Fruit fly (Drosophila melanogaster) whole organism, pupa: ENCODE measurements around the gene CG10864.

Experiments
- CG14655 ChIP-seq: fragments of 200-800 bp; sonication (Bioruptor generic); optimal IDR thresholded peaks from 3 replicates; lab custom pipeline; 2017; ENCODE audit warnings: mild to moderate bottlenecking, missing biosample characterization, missing genetic modification reagents, missing genetic modification characterization
- CG17806 ChIP-seq: fragments of 200-800 bp; sonication (Bioruptor generic); optimal IDR thresholded peaks from 2 replicates; lab custom pipeline; 2018; ENCODE audit warnings: missing biosample characterization, mild to moderate bottlenecking, missing genetic modification characterization, moderate library complexity
- CG34367 ChIP-seq: fragments of 200-800 bp; sonication (Bioruptor generic); optimal IDR thresholded peaks from 2 replicates; lab custom pipeline; 2018; ENCODE audit warnings: missing biosample characterization, mild to moderate bottlenecking, missing genetic modification characterization
- CG4496 ChIP-seq: fragments of 200-800 bp; sonication (Bioruptor generic); IDR thresholded peaks from 3 replicates; pipeline ENCODE4 v1.3.6; 2022; ENCODE audit warnings: missing biosample characterization, missing genetic modification characterization
- CG8159 ChIP-seq: fragments of 200-800 bp; sonication (Bioruptor generic); optimal IDR thresholded peaks from 3 replicates; lab custom pipeline; 2018; ENCODE audit warnings: missing biosample characterization, mild to moderate bottlenecking, missing genetic modification characterization, moderate library complexity
- CG8301 ChIP-seq: fragments of 200-800 bp; sonication (Bioruptor generic); optimal IDR thresholded peaks from 2 replicates; lab custom pipeline; 2018; ENCODE audit warnings: missing biosample characterization, mild to moderate bottlenecking, missing genetic modification characterization
- CG9948 ChIP-seq: fragments of 200-800 bp; sonication (Bioruptor generic); optimal IDR thresholded peaks from 2 replicates; lab custom pipeline; 2018; ENCODE audit warnings: missing biosample characterization, mild to moderate bottlenecking, missing genetic modification characterization, moderate library complexity
- D1 ChIP-seq: fragments of 200-800 bp; sonication (Bioruptor generic); optimal IDR thresholded peaks from 2 replicates; lab custom pipeline; 2018; ENCODE audit warnings: missing biosample characterization, mild to moderate bottlenecking, missing genetic modification characterization, moderate library complexity
- EcR ChIP-seq: fragments of 200-800 bp; sonication (Bioruptor generic); optimal IDR thresholded peaks from 3 replicates; lab custom pipeline; 2019; ENCODE audit warnings: missing biosample characterization, missing genetic modification characterization, mild to moderate bottlenecking, moderate library complexity, missing genetic modification reagents
- Ets98B ChIP-seq: fragments of 200-800 bp; sonication (Bioruptor generic); IDR thresholded peaks from 2 replicates; pipeline ENCODE4 v1.3.6; 2022; ENCODE audit warnings: missing biosample characterization, missing genetic modification characterization
- Pif1A ChIP-seq: fragments of 200-800 bp; sonication (Bioruptor generic); optimal IDR thresholded peaks from 3 replicates; lab custom pipeline; 2016; ENCODE audit warnings: missing biosample characterization, missing genetic modification characterization
- gl ChIP-seq: fragments of 200-800 bp; sonication (Bioruptor generic); optimal IDR thresholded peaks from 2 replicates; lab custom pipeline; 2018; ENCODE audit warnings: missing biosample characterization, mild to moderate bottlenecking, missing genetic modification characterization

DNA sequence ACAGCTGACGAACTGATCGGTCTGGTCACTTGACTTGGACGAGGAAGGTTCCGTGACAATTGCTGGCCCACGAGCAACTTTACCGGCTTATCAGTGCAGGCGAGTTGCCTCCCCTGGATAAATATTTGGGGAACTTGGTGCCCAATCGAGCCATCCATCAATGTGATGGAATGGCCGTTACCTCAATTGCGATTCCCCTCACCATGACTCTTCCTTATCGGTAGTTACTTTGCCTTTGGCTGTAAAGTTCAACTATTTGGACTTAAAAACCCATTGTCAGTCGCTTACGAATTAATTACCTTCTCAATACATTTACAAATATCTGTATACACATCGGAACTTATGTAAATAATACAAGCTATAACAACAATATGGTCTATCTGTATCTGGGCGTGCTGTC, 21.6 kb downstream of the CG10864 start, which contains the start of gene Vha100-4:
- TF ChIP-seq gl (no peak), EcR (no peak), D1 (tag; lab: Kevin White, UChicago) (no peak), CG8159 (tag; lab: Kevin White, UChicago) (no peak), CG8301 (tag; lab: Kevin White, UChicago) (no peak), CG17806 (no peak), CG9948 (no peak), CG34367 (tag; lab: Kevin White, UChicago) (no peak), Pif1A (GFP tag; lab: Kevin White, UChicago) (no peak), Ets98B (GFP tag; lab: Robert Waterston, UW) (no peak), CG4496 (no peak), CG14655 (GFP tag; lab: Kevin White, UChicago) (no peak)
